Fruit fly (Drosophila melanogaster) whole organism, prepupa: Measurements from ENCODE around the gene Indy.

Source experiments
- CG10631 ChIP-seq: fragments of 200-800 bp; sonication (Bioruptor generic); optimal IDR thresholded peaks from 2 replicates; lab custom pipeline; 2016; ENCODE audit warnings: missing biosample characterization, missing genetic modification characterization
- CG10669 ChIP-seq: fragments of 200-800 bp; sonication (Bioruptor generic); optimal IDR thresholded peaks from 3 replicates; lab custom pipeline; 2018; ENCODE audit warnings: missing biosample characterization, mild to moderate bottlenecking, missing genetic modification characterization, moderate library complexity
- CG11294 ChIP-seq: fragments of 200-800 bp; sonication (Bioruptor generic); IDR thresholded peaks from 2 replicates; pipeline ENCODE4 v1.3.6; 2022; ENCODE audit warnings: missing biosample characterization, missing genetic modification characterization
- CG11762 ChIP-seq: fragments of 200-800 bp; sonication (Bioruptor generic); optimal IDR thresholded peaks from 3 replicates; lab custom pipeline; 2016; ENCODE audit warnings: missing biosample characterization, missing genetic modification characterization; ENCODE audit not compliant: insufficient read depth
- CG11902 ChIP-seq: fragments of 200-800 bp; sonication (Bioruptor generic); optimal IDR thresholded peaks from 3 replicates; lab custom pipeline; 2016; ENCODE audit warnings: missing biosample characterization, missing genetic modification characterization
- CG15336 ChIP-seq: fragments of 200-800 bp; sonication (Bioruptor generic); IDR thresholded peaks from 2 replicates; pipeline ENCODE4 v1.3.6; 2022; ENCODE audit warnings: missing biosample characterization, missing genetic modification characterization
- CG16779 ChIP-seq: fragments of 200-800 bp; sonication (Bioruptor generic); optimal IDR thresholded peaks from 3 replicates; lab custom pipeline; 2017; ENCODE audit warnings: missing biosample characterization, mild to moderate bottlenecking, missing genetic modification characterization
- CG3032 ChIP-seq: fragments of 200-800 bp; optimal IDR thresholded peaks from 2 replicates; lab custom pipeline; 2019; ENCODE audit warnings: missing biosample characterization, mild to moderate bottlenecking, missing genetic modification characterization, moderate library complexity
- CG31627 ChIP-seq: fragments of 200-800 bp; sonication (Bioruptor generic); optimal IDR thresholded peaks from 3 replicates; lab custom pipeline; 2016; ENCODE audit warnings: missing biosample characterization, missing genetic modification characterization
- CG3919 ChIP-seq: fragments of 200-800 bp; sonication (Bioruptor generic); optimal IDR thresholded peaks from 3 replicates; lab custom pipeline; 2016; ENCODE audit warnings: missing biosample characterization, missing genetic modification characterization
- CG4318 ChIP-seq: fragments of 200-800 bp; sonication (Bioruptor generic); optimal IDR thresholded peaks from 3 replicates; lab custom pipeline; 2017; ENCODE audit warnings: missing biosample characterization, mild to moderate bottlenecking, missing genetic modification characterization
- CG6163 ChIP-seq: fragments of 200-800 bp; sonication (Bioruptor generic); IDR thresholded peaks from 3 replicates; pipeline ENCODE4 v1.3.6; 2022; ENCODE audit warnings: missing biosample characterization, missing genetic modification characterization
- CG6276 ChIP-seq: fragments of 200-800 bp; sonication (Bioruptor generic); optimal IDR thresholded peaks from 2 replicates; lab custom pipeline; 2017; ENCODE audit warnings: missing biosample characterization, mild to moderate bottlenecking, missing genetic modification characterization
- CG6792 ChIP-seq: fragments of 200-800 bp; sonication (Bioruptor generic); optimal IDR thresholded peaks from 3 replicates; lab custom pipeline; 2016; ENCODE audit warnings: missing biosample characterization, missing genetic modification characterization
- CG6808 ChIP-seq: fragments of 200-800 bp; sonication (Bioruptor generic); optimal IDR thresholded peaks from 3 replicates; lab custom pipeline; 2017; ENCODE audit warnings: missing biosample characterization, missing genetic modification characterization, mild to moderate bottlenecking, moderate library complexity, missing genetic modification reagents
- CG6854 ChIP-seq: fragments of 200-800 bp; sonication (Bioruptor generic); optimal IDR thresholded peaks from 2 replicates; lab custom pipeline; 2017; ENCODE audit warnings: missing biosample characterization, mild to moderate bottlenecking, missing genetic modification characterization
- CG7368 ChIP-seq: fragments of 200-800 bp; sonication (Bioruptor generic); optimal IDR thresholded peaks from 3 replicates; lab custom pipeline; 2016; ENCODE audit warnings: missing biosample characterization, missing genetic modification characterization
- CG8119 ChIP-seq: fragments of 200-800 bp; sonication (Bioruptor generic); IDR thresholded peaks from 3 replicates; pipeline ENCODE4 v1.3.6; 2022; ENCODE audit warnings: missing biosample characterization, missing genetic modification characterization
- CG8319 ChIP-seq: fragments of 200-800 bp; sonication (Bioruptor generic); optimal IDR thresholded peaks from 3 replicates; lab custom pipeline; 2016; ENCODE audit warnings: missing biosample characterization, missing genetic modification characterization
- CG8632 ChIP-seq: fragments of 200-800 bp; sonication (Bioruptor generic); optimal IDR thresholded peaks from 3 replicates; lab custom pipeline; 2016; ENCODE audit warnings: missing biosample characterization, missing genetic modification characterization
- Eip75B ChIP-seq: fragments of 200-800 bp; sonication (Bioruptor generic); optimal IDR thresholded peaks from 3 replicates; lab custom pipeline; 2016; ENCODE audit warnings: missing biosample characterization, missing genetic modification characterization
- Eip78C ChIP-seq: fragments of 200-800 bp; sonication (Bioruptor generic); peaks from one replicate; lab custom pipeline; 2016; ENCODE audit warnings: missing biosample characterization, missing genetic modification characterization
- Eip93F ChIP-seq: fragments of 200-800 bp; sonication (Bioruptor generic); optimal IDR thresholded peaks from 2 replicates; lab custom pipeline; 2016; ENCODE audit warnings: missing biosample characterization, mild to moderate bottlenecking, missing genetic modification characterization
- Ets21C ChIP-seq: fragments of 200-800 bp; sonication (Bioruptor generic); optimal IDR thresholded peaks from 3 replicates; lab custom pipeline; 2016; ENCODE audit warnings: missing biosample characterization, missing genetic modification characterization
- Gug ChIP-seq: fragments of 200-800 bp; sonication (Bioruptor generic); IDR thresholded peaks from 2 replicates; pipeline ENCODE4 v1.3.6; 2022; ENCODE audit warnings: missing biosample characterization, missing genetic modification characterization
- Hr38 ChIP-seq: sonication (Bioruptor generic); optimal IDR thresholded peaks from 2 replicates; lab custom pipeline; 2016; ENCODE audit warnings: missing biosample characterization, missing genetic modification characterization
- Hr39 ChIP-seq: fragments of 200-800 bp; sonication (Bioruptor generic); optimal IDR thresholded peaks from 2 replicates; lab custom pipeline; 2016; ENCODE audit warnings: missing biosample characterization, missing genetic modification characterization
- Hr4 ChIP-seq: fragments of 200-800 bp; sonication (Bioruptor generic); optimal IDR thresholded peaks from 3 replicates; lab custom pipeline; 2016; ENCODE audit warnings: missing biosample characterization, missing genetic modification characterization
- Lpt ChIP-seq: fragments of 200-800 bp; sonication (Bioruptor generic); optimal IDR thresholded peaks from 3 replicates; lab custom pipeline; 2016; ENCODE audit warnings: missing biosample characterization, missing genetic modification characterization
- Met ChIP-seq: fragments of 200-800 bp; sonication (Bioruptor generic); optimal IDR thresholded peaks from 3 replicates; lab custom pipeline; 2016; ENCODE audit warnings: missing biosample characterization, missing genetic modification characterization
- OdsH ChIP-seq: fragments of 200-800 bp; sonication (Bioruptor generic); optimal IDR thresholded peaks from 3 replicates; lab custom pipeline; 2016; ENCODE audit warnings: missing biosample characterization, missing genetic modification characterization
- Smox ChIP-seq: fragments of 200-800 bp; sonication (Bioruptor generic); optimal IDR thresholded peaks from 3 replicates; lab custom pipeline; 2016; ENCODE audit warnings: missing biosample characterization, missing genetic modification characterization
- Sox14 ChIP-seq: fragments of 200-800 bp; sonication (Bioruptor generic); optimal IDR thresholded peaks from 3 replicates; lab custom pipeline; 2016; ENCODE audit warnings: missing biosample characterization, missing genetic modification characterization
- Sox15 ChIP-seq: fragments of 200-800 bp; sonication (Bioruptor generic); optimal IDR thresholded peaks from 3 replicates; lab custom pipeline; 2016; ENCODE audit warnings: missing biosample characterization, missing genetic modification characterization
- achi ChIP-seq: fragments of 200-800 bp; sonication (Bioruptor generic); optimal IDR thresholded peaks from 3 replicates; lab custom pipeline; 2016; ENCODE audit warnings: missing biosample characterization, missing genetic modification characterization
- acj6 ChIP-seq: fragments of 200-800 bp; sonication (Bioruptor generic); optimal IDR thresholded peaks from 3 replicates; lab custom pipeline; 2016; ENCODE audit warnings: missing biosample characterization, missing genetic modification characterization
- cyc ChIP-seq: fragments of 200-800 bp; sonication (Bioruptor generic); optimal IDR thresholded peaks from 3 replicates; lab custom pipeline; 2016; ENCODE audit warnings: missing biosample characterization, missing genetic modification characterization
- dsx ChIP-seq: fragments of 200-800 bp; optimal IDR thresholded peaks from 3 replicates; lab custom pipeline; 2019; ENCODE audit warnings: missing biosample characterization, mild to moderate bottlenecking, missing genetic modification characterization, moderate library complexity; ENCODE audit not compliant: poor library complexity, severe bottlenecking
- esn ChIP-seq: fragments of 200-800 bp; sonication (Bioruptor generic); optimal IDR thresholded peaks from 2 replicates; lab custom pipeline; 2016; ENCODE audit warnings: missing biosample characterization, mild to moderate bottlenecking, missing genetic modification characterization, moderate library complexity
- fd59A ChIP-seq: fragments of 200-800 bp; sonication (Bioruptor generic); optimal IDR thresholded peaks from 2 replicates; lab custom pipeline; 2017; ENCODE audit warnings: missing biosample characterization, mild to moderate bottlenecking, missing genetic modification characterization, missing genetic modification reagents
- fd85E ChIP-seq: fragments of 200-800 bp; sonication (Bioruptor generic); optimal IDR thresholded peaks from 3 replicates; lab custom pipeline; 2016; ENCODE audit warnings: missing biosample characterization, missing genetic modification characterization
- lz ChIP-seq: fragments of 200-800 bp; sonication (Bioruptor generic); optimal IDR thresholded peaks from 3 replicates; lab custom pipeline; 2016; ENCODE audit warnings: missing biosample characterization, missing genetic modification characterization
- pdm3 ChIP-seq: fragments of 200-800 bp; sonication (Bioruptor generic); optimal IDR thresholded peaks from 3 replicates; lab custom pipeline; 2016; ENCODE audit warnings: missing biosample characterization, missing genetic modification characterization
- spab ChIP-seq: fragments of 200-800 bp; sonication (Bioruptor generic); optimal IDR thresholded peaks from 2 replicates; lab custom pipeline; 2017; ENCODE audit warnings: missing biosample characterization, mild to moderate bottlenecking, missing genetic modification characterization, missing genetic modification reagents
- ss ChIP-seq, 2 experiments: fragments of 200-800 bp; sonication (Bioruptor generic); optimal IDR thresholded peaks; 2 replicates in 1 of 2; 3 replicates in 1 of 2; lab custom pipeline; 2017 to 2018; ENCODE audit warnings: mild to moderate bottlenecking in 2 of 2, missing biosample characterization in 2 of 2, missing genetic modification characterization in 2 of 2, moderate library complexity in 1 of 2
- svp ChIP-seq: fragments of 200-800 bp; sonication (Bioruptor generic); peaks from one replicate; lab custom pipeline; 2016; ENCODE audit warnings: missing biosample characterization, missing genetic modification characterization
- topi ChIP-seq: fragments of 200-800 bp; sonication (Bioruptor generic); optimal IDR thresholded peaks from 3 replicates; lab custom pipeline; 2016; ENCODE audit warnings: missing biosample characterization, missing genetic modification characterization

The Indy gene

dm6 chr3L:18853439-18853838 lies 7.4 kb upstream of the Indy start:
- TF ChIP-seq CG3919 (no peak), Hr38 (GFP tag; lab: Kevin White, UChicago) (no peak), achi (GFP tag; lab: Kevin White, UChicago) (no peak), Hr4 (no peak), Sox14 (no peak), CG8119 (GFP tag; lab: Robert Waterston, UW) (no peak), CG6163 (GFP tag; lab: Robert Waterston, UW) (no peak), Smox (no peak)
- TF ChIP-seq, all 60 proteins: peak for 0

- TF ChIP-seq CG6276 (GFP tag; lab: Kevin White, UChicago) (no peak), Eip75B (GFP tag; lab: Kevin White, UChicago) (no peak), acj6 (GFP tag; lab: Kevin White, UChicago) (no peak), CG11762 (GFP tag; lab: Kevin White, UChicago) (no peak), CG6163 (GFP tag; lab: Robert Waterston, UW) (no peak), CG10669 (no peak), Gug (no peak), Smox (no peak), OdsH (GFP tag; lab: Kevin White, UChicago) (no peak), Ets21C (GFP tag; lab: Kevin White, UChicago) (no peak), achi (GFP tag; lab: Kevin White, UChicago) (no peak), Hr38 (GFP tag; lab: Kevin White, UChicago) (no peak), CG4318 (GFP tag; lab: Kevin White, UChicago) (no peak), Lpt (GFP tag; lab: Kevin White, UChicago) (no peak), spab (no peak), Met (GFP tag; lab: Kevin White, UChicago) (no peak)
- TF ChIP-seq, all 60 proteins: peak for 0
These were observed 6.2 kb upstream of the Indy start for dm6 chr3L:18852223-18852622.

dm6 chr3L:18848436-18848835 lies 2.4 kb upstream of the Indy start:
- TF ChIP-seq ss (GFP tag; optimal IDR thresholded peaks at IDR 0.05; lab: Kevin White, UChicago) (no peak), fd59A (GFP tag; lab: Kevin White, UChicago) (no peak), svp (no peak), CG10669 (no peak), CG11294 (GFP tag; lab: Robert Waterston, UW) (no peak), lz (GFP tag; lab: Kevin White, UChicago) (peak; percentile 56), CG6854 (no peak), Ets21C (GFP tag; lab: Kevin White, UChicago) (no peak), CG6792 (GFP tag; lab: Kevin White, UChicago) (peak; percentile 17), CG11902 (GFP tag; lab: Kevin White, UChicago) (no peak), CG15336 (no peak), Sox15 (GFP tag; lab: Kevin White, UChicago) (no peak), CG3032 (tag; lab: Kevin White, UChicago) (peak; percentile 39), CG10631 (GFP tag; lab: Kevin White, UChicago) (no peak), acj6 (GFP tag; lab: Kevin White, UChicago) (peak; percentile 25), Hr38 (GFP tag; lab: Kevin White, UChicago) (no peak), CG6808 (GFP tag; lab: Kevin White, UChicago) (no peak), Sox14 (no peak), Met (GFP tag; lab: Kevin White, UChicago) (peak; percentile 46), fd85E (no peak), CG16779 (tag; lab: Kevin White, UChicago) (no peak), Hr4 (peak; percentile 35), CG4318 (GFP tag; lab: Kevin White, UChicago) (no peak), cyc (GFP tag; lab: Kevin White, UChicago) (peak; percentile 59), topi (GFP tag; lab: Kevin White, UChicago) (no peak), Eip78C (GFP tag; lab: Kevin White, UChicago) (no peak), Lpt (GFP tag; lab: Kevin White, UChicago) (no peak), achi (GFP tag; lab: Kevin White, UChicago) (peak; percentile 16), Eip75B (GFP tag; lab: Kevin White, UChicago) (peak; percentile 44), esn (peak; percentile 66), Eip93F (GFP tag; lab: Kevin White, UChicago) (peak; percentile 1), CG11762 (GFP tag; lab: Kevin White, UChicago) (no peak), pdm3 (GFP tag; lab: Kevin White, UChicago) (peak; percentile 66), CG8319 (GFP tag; lab: Kevin White, UChicago) (peak; percentile 0), dsx (GFP tag; lab: Kevin White, UChicago) (no peak), CG8632 (GFP tag; lab: Kevin White, UChicago) (no peak), CG31627 (GFP tag; lab: Kevin White, UChicago) (peak; percentile 63), CG8119 (GFP tag; lab: Robert Waterston, UW) (no peak), Hr39 (peak; percentile 53), CG7368 (GFP tag; lab: Kevin White, UChicago) (peak; percentile 13)
